Worm (Caenorhabditis elegans): ENCODE data around the gene R07B1.9.

DNA sequence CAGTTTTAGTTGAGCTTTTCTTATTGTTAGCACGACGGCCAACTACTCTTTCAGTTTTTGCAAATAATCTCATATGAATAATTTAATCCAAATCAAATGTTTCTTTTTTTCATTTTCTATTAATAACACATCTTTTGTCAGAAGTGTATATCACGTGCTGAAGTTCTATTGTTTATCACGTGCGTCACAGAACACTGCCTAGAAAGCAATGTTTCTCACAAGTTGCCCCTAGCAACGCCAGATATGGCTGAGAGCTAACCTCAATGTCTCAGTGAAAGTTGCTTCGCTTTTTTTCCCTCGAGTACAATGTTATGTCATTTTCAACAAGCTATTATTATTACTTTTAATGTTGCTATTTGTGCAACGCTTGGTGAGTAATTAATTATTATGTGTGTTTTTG, 50.8 kb downstream of the R07B1.9 start:
- TF ChIP-seq him-1 (tag; optimal IDR thresholded peaks at IDR 0.05), result no peak
- no peak for TF ChIP-seq W03F9.2 (tag; optimal IDR thresholded peaks at IDR 0.05)
- TF ChIP-seq dao-5 (tag; optimal IDR thresholded peaks at IDR 0.05), result no peak
